Fruit fly (Drosophila melanogaster): ENCODE measurements around the gene RpL34a.

Gene RpL34a

DNA sequence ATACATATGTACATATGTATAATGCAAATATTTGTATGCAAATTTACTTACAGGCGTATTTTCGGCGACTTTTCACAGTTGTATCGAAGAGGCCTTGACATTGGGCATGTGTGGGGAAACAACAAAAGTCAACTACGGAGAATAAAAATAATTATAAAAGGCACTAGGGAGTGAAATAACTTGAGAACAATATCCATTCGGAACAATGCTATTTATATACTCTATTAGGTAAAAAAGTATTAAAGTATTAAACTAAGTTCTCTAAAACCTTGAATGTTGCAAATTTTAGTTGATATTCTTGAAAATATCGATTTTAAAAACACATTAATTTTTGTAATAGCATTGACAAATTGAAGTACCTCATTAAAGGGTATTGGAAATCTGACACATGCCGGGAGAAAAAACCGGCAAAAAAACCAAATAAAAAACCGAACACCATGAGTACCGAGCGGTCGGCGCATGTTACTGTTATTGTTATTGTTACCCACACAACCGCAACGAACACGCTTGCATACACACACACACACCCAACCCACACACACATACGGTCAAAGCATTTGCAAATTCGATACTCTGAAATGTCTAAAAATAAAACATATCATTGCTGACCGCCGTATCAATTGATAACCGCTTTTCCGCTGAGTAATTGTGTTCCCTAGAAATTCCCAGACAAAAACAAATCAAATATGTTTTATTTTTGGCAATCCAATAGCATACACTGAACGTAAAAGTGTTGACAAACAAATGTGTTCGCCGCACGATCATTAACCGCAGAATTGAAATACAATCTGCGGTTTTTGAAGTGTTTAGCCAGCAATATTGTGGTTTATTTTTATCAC lies 45.5 kb upstream of the RpL34a start (continued):
- TF ChIP-seq Xrp1 (GFP tag; IDR thresholded peaks at IDR 0.05) (peak; percentile 12), gem (tag; optimal IDR thresholded peaks at IDR 0.05) (peak; percentile 72), Side (GFP tag; optimal IDR thresholded peaks at IDR 0.05) (no peak), Dll (GFP tag; IDR thresholded peaks at IDR 0.05; ENCODE audit: partially characterized antibody) (no peak), ERR (GFP tag; optimal IDR thresholded peaks at IDR 0.05) (no peak), bab2 (GFP tag; optimal IDR thresholded peaks at IDR 0.05) (peak; percentile 17), CG10654 (GFP tag; optimal IDR thresholded peaks at IDR 0.05) (no peak), disco-r (GFP tag; optimal IDR thresholded peaks at IDR 0.05) (no peak), bcd (GFP tag; optimal IDR thresholded peaks at IDR 0.05) (peak; percentile 32), CG33557 (GFP tag; optimal IDR thresholded peaks at IDR 0.05) (peak; percentile 9), HLH3B (GFP tag; IDR thresholded peaks at IDR 0.05) (no peak), ac (GFP tag; optimal IDR thresholded peaks at IDR 0.05) (no peak), Spps (tag; optimal IDR thresholded peaks at IDR 0.05) (no peak), CG7987 (GFP tag; optimal IDR thresholded peaks at IDR 0.05) (peak; percentile 25), PHDP (tag; optimal IDR thresholded peaks at IDR 0.05) (peak; percentile 46), pho (GFP tag; optimal IDR thresholded peaks at IDR 0.05) (peak; percentile 27), Vsx1 (GFP tag; optimal IDR thresholded peaks at IDR 0.05) (no peak), CG17568 (GFP tag; optimal IDR thresholded peaks at IDR 0.05) (no peak), fd96Cb (tag; optimal IDR thresholded peaks at IDR 0.05) (no peak), ara (GFP tag; IDR thresholded peaks at IDR 0.05) (no peak), Ssrp (tag; optimal IDR thresholded peaks at IDR 0.05) (no peak), CG18262 (tag; optimal IDR thresholded peaks at IDR 0.05) (peak; percentile 13), BtbVII (GFP tag; optimal IDR thresholded peaks at IDR 0.05) (peak; percentile 48), CG15073 (GFP tag; optimal IDR thresholded peaks at IDR 0.05) (no peak), h (optimal IDR thresholded peaks at IDR 0.05) (no peak), CG18599 (GFP tag; optimal IDR thresholded peaks at IDR 0.05) (peak; percentile 69), sisA (GFP tag; IDR thresholded peaks at IDR 0.05) (no peak), Meics (GFP tag; optimal IDR thresholded peaks at IDR 0.05) (peak; percentile 70), scrt (GFP tag; optimal IDR thresholded peaks at IDR 0.05) (peak; percentile 23), Dad (GFP tag; optimal IDR thresholded peaks at IDR 0.05) (no peak), CG2678 (tag; optimal IDR thresholded peaks at IDR 0.05) (peak; percentile 68), CG17385 (GFP tag; optimal IDR thresholded peaks at IDR 0.05) (peak; percentile 16), CG7357 (GFP tag; IDR thresholded peaks at IDR 0.05) (no peak), Trl (optimal IDR thresholded peaks at IDR 0.05) (no peak), Trl (GFP tag; optimal IDR thresholded peaks at IDR 0.05) (no peak), lbe (GFP tag; optimal IDR thresholded peaks at IDR 0.05) (peak; percentile 47), CG12299 (tag; optimal IDR thresholded peaks at IDR 0.05) (peak; percentile 6), dmrt11E (tag; optimal IDR thresholded peaks at IDR 0.05) (peak; percentile 45), CG31224 (GFP tag; IDR thresholded peaks at IDR 0.05) (0 out of 2 replicates have a peak, but pooled peaks have one; percentile 16), stwl (tag; optimal IDR thresholded peaks at IDR 0.05) (peak; percentile 0), lilli (GFP tag; optimal IDR thresholded peaks at IDR 0.05) (peak; percentile 49), zen2 (GFP tag; IDR thresholded peaks at IDR 0.05; ENCODE audit: partially characterized antibody) (no peak), Rfx (GFP tag; IDR thresholded peaks at IDR 0.05) (peak; percentile 70), wdn (GFP tag; IDR thresholded peaks at IDR 0.05) (0 out of 2 replicates have a peak, but pooled peaks have one; percentile 35), esg (GFP tag; conservative IDR thresholded peaks at IDR 0.05) (0 out of 2 replicates have a peak, but pooled peaks have one; percentile 7), kay (GFP tag; optimal IDR thresholded peaks at IDR 0.05) (no peak), Kr (GFP tag; optimal IDR thresholded peaks at IDR 0.05) (no peak), luna (GFP tag; optimal IDR thresholded peaks at IDR 0.05) (no peak), zf30C (GFP tag; optimal IDR thresholded peaks at IDR 0.05) (peak; percentile 46), CG13424 (tag; optimal IDR thresholded peaks at IDR 0.05) (no peak)
